Worm (Caenorhabditis elegans): ENCODE measurements around the gene F14F9.2.

Gene F14F9.2

ce11 chrV:5161792-5162191 is 17.2 kb downstream of the F14F9.2 start, which contains the start of gene abu-6:
TSS of gene abu-6 (minus strand) at chrV:5161892.
- TF ChIP-seq zip-11 (GFP tag; IDR thresholded peaks at IDR 0.05) (no peak), ztf-11 (tag; optimal IDR thresholded peaks at IDR 0.05) (no peak), aly-2 (tag; optimal IDR thresholded peaks at IDR 0.05) (no peak), daf-12 (tag; optimal IDR thresholded peaks at IDR 0.05) (no peak), ZK337.2 (GFP tag; IDR thresholded peaks at IDR 0.05) (no peak), snpc-4 (tag; optimal IDR thresholded peaks at IDR 0.05) (no peak), aha-1 (tag) (no peak), dmd-8 (GFP tag; IDR thresholded peaks at IDR 0.05) (no peak), hmg-1.1 (GFP tag; IDR thresholded peaks at IDR 0.05) (no peak), madf-9 (GFP tag; conservative IDR thresholded peaks at IDR 0.05) (no peak), jun-1 (tag; optimal IDR thresholded peaks at IDR 0.05) (no peak), nhr-28 (tag; optimal IDR thresholded peaks at IDR 0.05) (no peak), Y105C5A.15 (GFP tag; IDR thresholded peaks at IDR 0.05) (no peak), pqm-1 (tag; optimal IDR thresholded peaks at IDR 0.05) (no peak), T20F7.1 (GFP tag; optimal IDR thresholded peaks at IDR 0.05) (no peak), mdt-29 (GFP tag; IDR thresholded peaks at IDR 0.05) (no peak), F49E8.2 (tag; optimal IDR thresholded peaks at IDR 0.05; ENCODE audit: borderline replicate concordance) (no peak)

ce11 chrV:5164682-5165081 is 20.0 kb downstream of the F14F9.2 start, which contains the start of gene abu-7:
TSS of gene abu-7 (minus strand) at chrV:5164782.
- no peak for TF ChIP-seq nhr-10 (tag; optimal IDR thresholded peaks at IDR 0.05)
- TF ChIP-seq D1046.2 (GFP tag; IDR thresholded peaks at IDR 0.05) = no peak
- no peak for TF ChIP-seq unc-39 (tag; optimal IDR thresholded peaks at IDR 0.05)
- no peak for TF ChIP-seq cey-2 (tag; optimal IDR thresholded peaks at IDR 0.05; ENCODE audit: borderline replicate concordance, insufficient read depth)
- no peak for TF ChIP-seq nhr-48 (tag; optimal IDR thresholded peaks at IDR 0.05)
- no peak for TF ChIP-seq vab-7 (GFP tag; IDR thresholded peaks at IDR 0.05)
- no peak for TF ChIP-seq spr-1 (tag; optimal IDR thresholded peaks at IDR 0.05)
- TF ChIP-seq lsy-2 (tag; optimal IDR thresholded peaks at IDR 0.05) = no peak
- TF ChIP-seq F44E2.7 (GFP tag; IDR thresholded peaks at IDR 0.05) = no peak
- no peak for TF ChIP-seq lin-29 (GFP tag; IDR thresholded peaks at IDR 0.05)
- TF ChIP-seq lin-39 (tag; optimal IDR thresholded peaks at IDR 0.05) = no peak
- TF ChIP-seq saeg-2 (GFP tag; IDR thresholded peaks at IDR 0.05) = no peak

ce11 chrV:5165426-5165825 is 20.8 kb downstream of the F14F9.2 start, which contains the start of gene srw-140:
TSS of gene srw-140 (plus strand) at chrV:5165726.
- TF ChIP-seq daf-12 (tag; optimal IDR thresholded peaks at IDR 0.05) (no peak), unc-62 (GFP tag; optimal IDR thresholded peaks at IDR 0.05 in 1 of 2) (peak in 1 of 2 experiments; percentile 35), unc-62 (tag; optimal IDR thresholded peaks at IDR 0.05) (no peak), aha-1 (tag) (peak; percentile 40)

- TF ChIP-seq unc-62 (GFP tag; optimal IDR thresholded peaks at IDR 0.05 in 1 of 2) (peak in 1 of 2 experiments; percentile 25), unc-62 (tag; optimal IDR thresholded peaks at IDR 0.05) (no peak), T26A8.4 (GFP tag; IDR thresholded peaks at IDR 0.05) (no peak)
Observed at ce11 chrV:5169586-5169985, 24.9 kb downstream of the F14F9.2 start, which contains the start of gene srt-64. TSS of gene srt-64 (minus strand) at chrV:5169686.

ce11 chrV:5172833-5173232 is 28.2 kb downstream of the F14F9.2 start, which contains the start of gene srt-65:
TSS of gene srt-65 (minus strand) at chrV:5172933.
- TF ChIP-seq hlh-30 (tag; optimal IDR thresholded peaks at IDR 0.05; ENCODE audit: insufficient read depth) = no peak
- TF ChIP-seq hmg-1.1 (GFP tag; IDR thresholded peaks at IDR 0.05) = no peak
- no peak for TF ChIP-seq R02D3.7 (tag; optimal IDR thresholded peaks at IDR 0.05)
- TF ChIP-seq ztf-11 (tag; optimal IDR thresholded peaks at IDR 0.05) = no peak
- no peak for TF ChIP-seq fos-1 (tag; optimal IDR thresholded peaks at IDR 0.05)
- TF ChIP-seq vab-7 (GFP tag; IDR thresholded peaks at IDR 0.05) = no peak
- no peak for TF ChIP-seq lsy-2 (tag; optimal IDR thresholded peaks at IDR 0.05)
